Fruit fly (Drosophila melanogaster) whole organism, embryonic: ENCODE measurements around the gene tex.

Experiments
- Atf3 ChIP-seq: fragments of 200-800 bp; sonication (Bioruptor generic); optimal IDR thresholded peaks from 3 replicates; lab custom pipeline; 2016; ENCODE audit warnings: missing biosample characterization, missing genetic modification characterization
- CG10274 ChIP-seq: fragments of 200-800 bp; sonication (Bioruptor generic); optimal IDR thresholded peaks from 3 replicates; lab custom pipeline; 2017; ENCODE audit warnings: missing biosample characterization, mild to moderate bottlenecking, missing genetic modification characterization
- CG10366 ChIP-seq: fragments of 200-800 bp; sonication (Bioruptor generic); IDR thresholded peaks from 2 replicates; pipeline ENCODE4 v1.3.6; 2022; ENCODE audit warnings: missing biosample characterization, missing genetic modification characterization
- CG1233 ChIP-seq: fragments of 200-800 bp; sonication (Bioruptor generic); optimal IDR thresholded peaks from 4 replicates; lab custom pipeline; 2018; ENCODE audit warnings: missing biosample characterization, mild to moderate bottlenecking, missing genetic modification characterization
- CG12659 ChIP-seq: fragments of 200-800 bp; sonication (Bioruptor generic); optimal IDR thresholded peaks from 3 replicates; lab custom pipeline; 2017; ENCODE audit warnings: mild to moderate bottlenecking, missing biosample characterization, missing genetic modification reagents, missing genetic modification characterization
- CG13287 ChIP-seq: fragments of 200-800 bp; sonication (Bioruptor generic); IDR thresholded peaks from 2 replicates; pipeline ENCODE4 v1.3.6; 2022; ENCODE audit warnings: missing biosample characterization, missing genetic modification characterization; ENCODE audit not compliant: partially characterized antibody
- CG14965 ChIP-seq: fragments of 200-800 bp; sonication (Bioruptor generic); optimal IDR thresholded peaks from 2 replicates; lab custom pipeline; 2016; ENCODE audit warnings: missing biosample characterization, missing genetic modification characterization, borderline replicate concordance
- CG15514 ChIP-seq: fragments of 200-800 bp; sonication (Bioruptor generic); optimal IDR thresholded peaks from 3 replicates; lab custom pipeline; 2017; ENCODE audit warnings: missing biosample characterization, missing genetic modification characterization, mild to moderate bottlenecking, moderate library complexity, missing genetic modification reagents
- CG18619 ChIP-seq: fragments of 200-800 bp; sonication (Bioruptor generic); optimal IDR thresholded peaks from 3 replicates; lab custom pipeline; 2017; ENCODE audit warnings: missing biosample characterization, mild to moderate bottlenecking, missing genetic modification characterization
- CG30403 ChIP-seq: fragments of 200-800 bp; sonication (Bioruptor generic); optimal IDR thresholded peaks from 3 replicates; lab custom pipeline; 2016; ENCODE audit warnings: missing biosample characterization, missing genetic modification characterization
- CG33213 ChIP-seq: fragments of 200-800 bp; sonication (Bioruptor generic); optimal IDR thresholded peaks from 3 replicates; lab custom pipeline; 2016; ENCODE audit warnings: missing biosample characterization, missing genetic modification characterization
- CG3838 ChIP-seq: fragments of 200-800 bp; sonication (Bioruptor generic); optimal IDR thresholded peaks from 3 replicates; lab custom pipeline; 2016; ENCODE audit warnings: missing biosample characterization, missing genetic modification characterization
- CG4328 ChIP-seq: fragments of 200-800 bp; sonication (Bioruptor generic); optimal IDR thresholded peaks from 3 replicates; lab custom pipeline; 2017; ENCODE audit warnings: missing biosample characterization, missing genetic modification reagents, missing genetic modification characterization
- CG4424 ChIP-seq: fragments of 200-800 bp; sonication (Bioruptor generic); optimal IDR thresholded peaks from 3 replicates; lab custom pipeline; 2016; ENCODE audit warnings: missing biosample characterization, missing genetic modification characterization
- CG4617 ChIP-seq: fragments of 200-800 bp; sonication (Bioruptor generic); optimal IDR thresholded peaks from 3 replicates; lab custom pipeline; 2016; ENCODE audit warnings: missing biosample characterization, missing genetic modification characterization, borderline replicate concordance
- CG4730 ChIP-seq: fragments of 200-800 bp; sonication (Bioruptor generic); IDR thresholded peaks from 2 replicates; pipeline ENCODE4 v1.3.6; 2022; ENCODE audit warnings: missing biosample characterization, missing genetic modification characterization
- CG7357 ChIP-seq: fragments of 200-800 bp; sonication (Bioruptor generic); IDR thresholded peaks from 3 replicates; pipeline ENCODE4 v1.3.6; 2022; ENCODE audit warnings: missing biosample characterization, missing genetic modification characterization
- CG8281 ChIP-seq: fragments of 200-800 bp; sonication (Bioruptor generic); optimal IDR thresholded peaks from 2 replicates; lab custom pipeline; 2018; ENCODE audit warnings: missing biosample characterization, mild to moderate bottlenecking, missing genetic modification characterization, moderate library complexity
- CG8924 ChIP-seq: fragments of 200-800 bp; optimal IDR thresholded peaks from 3 replicates; lab custom pipeline; 2019; ENCODE audit warnings: missing biosample characterization, mild to moderate bottlenecking, missing genetic modification characterization, moderate library complexity
- D ChIP-seq, 2 experiments: fragments of 200-800 bp in 1 of 2; fragments of >200 bp in 1 of 2; sonication (Bioruptor generic) in 1 of 2; optimal IDR thresholded peaks; 2 replicates in 1 of 2; 3 replicates in 1 of 2; lab custom pipeline; 2017; ENCODE audit warnings: mild to moderate bottlenecking in 1 of 2, missing biosample characterization in 1 of 2, missing genetic modification characterization in 1 of 2, missing genetic modification reagents in 1 of 2
- Deaf1 ChIP-seq: fragments of 200-800 bp; optimal IDR thresholded peaks from 3 replicates; lab custom pipeline; 2019; ENCODE audit warnings: missing biosample characterization, mild to moderate bottlenecking, missing genetic modification characterization, moderate library complexity
- Dp ChIP-seq: fragments of 200-800 bp; sonication (Bioruptor generic); optimal IDR thresholded peaks from 2 replicates; lab custom pipeline; 2018; ENCODE audit warnings: missing biosample characterization, mild to moderate bottlenecking, missing genetic modification characterization, moderate library complexity
- Fer1 ChIP-seq: fragments of 200-800 bp; sonication (Bioruptor generic); optimal IDR thresholded peaks from 2 replicates; lab custom pipeline; 2017; ENCODE audit warnings: missing biosample characterization, mild to moderate bottlenecking, missing genetic modification characterization
- Hey ChIP-seq: fragments of 200-800 bp; sonication (Bioruptor generic); optimal IDR thresholded peaks from 3 replicates; lab custom pipeline; 2018; ENCODE audit warnings: missing biosample characterization, mild to moderate bottlenecking, missing genetic modification characterization
- HmgD ChIP-seq: fragments of 200-800 bp; sonication (Bioruptor generic); optimal IDR thresholded peaks from 3 replicates; lab custom pipeline; 2016; ENCODE audit warnings: missing biosample characterization, missing genetic modification characterization
- Hmx ChIP-seq: fragments of 200-800 bp; sonication (Bioruptor generic); optimal IDR thresholded peaks from 2 replicates; lab custom pipeline; 2016; ENCODE audit warnings: missing biosample characterization, missing genetic modification characterization
- MBD-R2 ChIP-seq: fragments of 200-800 bp; sonication (Bioruptor generic); IDR thresholded peaks from 2 replicates; pipeline ENCODE4 v1.3.6; 2022; ENCODE audit warnings: missing biosample characterization, missing genetic modification characterization
- Pdp1 ChIP-seq, 2 experiments: fragments of 200-800 bp; sonication (Bioruptor generic); optimal IDR thresholded peaks; 3 replicates each; lab custom pipeline; 2016; ENCODE audit warnings: missing biosample characterization in 2 of 2, missing genetic modification characterization in 2 of 2, mild to moderate bottlenecking in 1 of 2, moderate library complexity in 1 of 2
- Sin3A ChIP-seq: fragments of >200 bp; optimal IDR thresholded peaks from 2 replicates; lab custom pipeline; 2018
- Taf1 ChIP-seq: fragments of 200-800 bp; sonication (Bioruptor generic); IDR thresholded peaks from 2 replicates; pipeline ENCODE4 v1.3.6; 2022; ENCODE audit warnings: missing biosample characterization, missing genetic modification characterization
- Tbp ChIP-seq: fragments of >200 bp; optimal IDR thresholded peaks from 2 replicates; lab custom pipeline; 2018; ENCODE audit warnings: missing biosample characterization, missing genetic modification characterization
- ato ChIP-seq: fragments of 200-800 bp; sonication (Bioruptor generic); IDR thresholded peaks from 2 replicates; pipeline ENCODE4 v1.3.6; 2022; ENCODE audit warnings: missing biosample characterization, missing genetic modification characterization; ENCODE audit not compliant: partially characterized antibody
- crol ChIP-seq: fragments of 200-800 bp; sonication (Bioruptor generic); IDR thresholded peaks from 2 replicates; pipeline ENCODE4 v1.3.6; 2022; ENCODE audit warnings: missing biosample characterization, missing genetic modification characterization
- ewg ChIP-seq: fragments of 200-800 bp; sonication (Bioruptor generic); optimal IDR thresholded peaks from 3 replicates; lab custom pipeline; 2017; ENCODE audit warnings: mild to moderate bottlenecking, missing biosample characterization, missing genetic modification reagents, missing genetic modification characterization
- fd3F ChIP-seq: fragments of 200-800 bp; sonication (Bioruptor generic); optimal IDR thresholded peaks from 2 replicates; lab custom pipeline; 2018; ENCODE audit warnings: missing biosample characterization, mild to moderate bottlenecking, missing genetic modification characterization, moderate library complexity
- fd64A ChIP-seq: fragments of 200-800 bp; sonication (Bioruptor generic); optimal IDR thresholded peaks from 3 replicates; lab custom pipeline; 2018; ENCODE audit warnings: missing biosample characterization, mild to moderate bottlenecking, missing genetic modification characterization
- grau ChIP-seq: fragments of 200-800 bp; optimal IDR thresholded peaks from 3 replicates; lab custom pipeline; 2019; ENCODE audit warnings: missing biosample characterization, mild to moderate bottlenecking, missing genetic modification characterization, moderate library complexity
- her ChIP-seq: fragments of 200-800 bp; sonication (Bioruptor generic); optimal IDR thresholded peaks from 2 replicates; lab custom pipeline; 2016; ENCODE audit warnings: missing biosample characterization, missing genetic modification characterization
- jing ChIP-seq: fragments of 200-800 bp; sonication (Bioruptor generic); optimal IDR thresholded peaks from 2 replicates; lab custom pipeline; 2018; ENCODE audit warnings: missing biosample characterization, mild to moderate bottlenecking, missing genetic modification characterization
- knrl ChIP-seq: fragments of 200-800 bp; sonication (Bioruptor generic); IDR thresholded peaks from 3 replicates; pipeline ENCODE4 v1.3.6; 2022; ENCODE audit warnings: missing biosample characterization, missing genetic modification characterization; ENCODE audit not compliant: partially characterized antibody
- nerfin-2 ChIP-seq: fragments of 200-800 bp; sonication (Bioruptor generic); IDR thresholded peaks from 2 replicates; pipeline ENCODE4 v1.3.6; 2022; ENCODE audit warnings: missing biosample characterization, missing genetic modification characterization; ENCODE audit not compliant: partially characterized antibody
- phol ChIP-seq: fragments of 200-800 bp; sonication (Bioruptor generic); optimal IDR thresholded peaks from 3 replicates; lab custom pipeline; 2018; ENCODE audit warnings: missing biosample characterization, mild to moderate bottlenecking, missing genetic modification characterization, moderate library complexity
- pnt ChIP-seq: fragments of 200-800 bp; sonication (Bioruptor generic); optimal IDR thresholded peaks from 3 replicates; lab custom pipeline; 2016; ENCODE audit warnings: missing biosample characterization, missing genetic modification characterization
- scrt ChIP-seq: fragments of 200-800 bp; sonication (Bioruptor generic); optimal IDR thresholded peaks from 2 replicates; lab custom pipeline; 2018; ENCODE audit warnings: missing biosample characterization, mild to moderate bottlenecking, missing genetic modification characterization, moderate library complexity
- seq ChIP-seq: fragments of 200-800 bp; sonication (Bioruptor generic); IDR thresholded peaks from 2 replicates; pipeline ENCODE4 v1.3.6; 2022; ENCODE audit warnings: missing biosample characterization, missing genetic modification characterization
- toy ChIP-seq: fragments of 200-800 bp; sonication (Bioruptor generic); IDR thresholded peaks from 2 replicates; pipeline ENCODE4 v1.3.6; 2022; ENCODE audit warnings: missing biosample characterization, missing genetic modification characterization
- ttk ChIP-seq: fragments of 200-800 bp; sonication (Bioruptor generic); IDR thresholded peaks from 2 replicates; pipeline ENCODE4 v2.1.2; 2022; ENCODE audit warnings: missing biosample characterization, missing genetic modification characterization
- wdn ChIP-seq: fragments of 200-800 bp; sonication (Bioruptor generic); IDR thresholded peaks from 2 replicates; pipeline ENCODE4 v1.3.6; 2022; ENCODE audit warnings: missing biosample characterization, missing genetic modification characterization
- zfh1 ChIP-seq: fragments of 200-800 bp; sonication (Bioruptor generic); IDR thresholded peaks from 3 replicates; pipeline ENCODE4 v1.3.6; 2022; ENCODE audit warnings: missing biosample characterization, missing genetic modification characterization

Gene tex

DNA sequence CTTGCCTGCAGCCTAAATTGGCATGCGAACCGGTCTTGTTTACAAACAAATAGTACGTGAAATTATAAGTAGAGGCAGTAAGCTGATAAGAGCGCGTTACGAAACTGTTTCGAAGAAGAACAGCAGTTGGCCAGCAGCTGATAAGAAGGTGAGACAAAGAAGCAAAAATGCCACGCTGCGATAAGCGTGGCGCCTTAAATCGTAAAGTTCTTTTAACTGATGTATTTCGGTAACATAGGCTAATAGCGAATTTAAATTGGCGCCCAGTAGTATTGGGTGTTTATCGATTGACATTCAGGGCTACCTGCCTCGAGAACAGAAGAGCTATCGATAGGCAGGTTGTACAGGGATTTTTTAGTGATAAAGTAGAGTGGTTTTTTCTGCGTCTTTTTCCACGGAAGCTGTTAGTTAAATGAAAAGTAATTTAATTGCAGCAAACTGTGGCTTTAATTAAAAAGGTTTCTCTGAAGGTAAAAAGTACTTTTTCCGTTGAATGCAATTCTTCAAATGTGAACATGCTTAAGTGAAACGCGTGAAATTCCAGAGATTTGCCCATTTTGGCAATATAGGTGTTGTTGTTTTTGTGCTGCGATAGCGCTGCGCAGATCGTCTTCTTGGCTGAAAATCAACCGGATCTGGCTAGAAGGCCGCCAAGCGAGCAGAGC lies 48.3 kb upstream of the tex start, which contains the start of gene stck (continued):
- peak in 1 of 2 experiments; percentile 91 for TF ChIP-seq Pdp1 (GFP tag; optimal IDR thresholded peaks at IDR 0.05; lab: Kevin White, UChicago)
- TF ChIP-seq Deaf1: no peak
- TF ChIP-seq D (optimal IDR thresholded peaks at IDR 0.05; lab: Kevin White, UChicago): no peak
- TF ChIP-seq D (GFP tag; optimal IDR thresholded peaks at IDR 0.05; lab: Kevin White, UChicago): no peak
- no peak for TF ChIP-seq HmgD (GFP tag; lab: Kevin White, UChicago)
- no peak for TF ChIP-seq CG30403
- peak; percentile 91 for TF ChIP-seq CG4617
- peak; percentile 58; the same call in 2 of the 3 replicates for TF ChIP-seq knrl (GFP tag; lab: Robert Waterston, UW)
- TF ChIP-seq fd64A (GFP tag; lab: Kevin White, UChicago): no peak
- TF ChIP-seq CG33213 (GFP tag; lab: Kevin White, UChicago): no peak
- TF ChIP-seq Taf1 (GFP tag; lab: Robert Waterston, UW): no peak
- 0 out of 2 replicates have a peak, but pooled peaks have one; percentile 19 for TF ChIP-seq MBD-R2 (GFP tag; lab: Robert Waterston, UW)
- no peak for TF ChIP-seq CG1233 (GFP tag; lab: Kevin White, UChicago)
- TF ChIP-seq Tbp (GFP tag; lab: Kevin White, UChicago): no peak
- TF ChIP-seq Sin3A: peak; percentile 83
- TF ChIP-seq nerfin-2: no peak
- no peak for TF ChIP-seq ttk
- TF ChIP-seq Dp (GFP tag; lab: Kevin White, UChicago): peak; percentile 94
- no peak for TF ChIP-seq Fer1 (GFP tag; lab: Kevin White, UChicago)
- TF ChIP-seq CG18619 (GFP tag; lab: Kevin White, UChicago): no peak
- TF ChIP-seq toy (GFP tag; lab: Robert Waterston, UW): no peak
- TF ChIP-seq crol (GFP tag; lab: Robert Waterston, UW): no peak
- TF ChIP-seq ewg (GFP tag; lab: Kevin White, UChicago): peak; percentile 34
- TF ChIP-seq CG4328 (GFP tag; lab: Kevin White, UChicago): no peak
- TF ChIP-seq zfh1 (GFP tag; lab: Robert Waterston, UW): no peak
- TF ChIP-seq her (GFP tag; lab: Kevin White, UChicago): no peak
- TF ChIP-seq Atf3 (GFP tag; lab: Kevin White, UChicago): no peak
- TF ChIP-seq scrt: no peak
- TF ChIP-seq CG8281: no peak
- peak; percentile 48 for TF ChIP-seq CG15514 (GFP tag; lab: Kevin White, UChicago)
- TF ChIP-seq CG4730 (GFP tag; lab: Robert Waterston, UW): no peak
- peak; percentile 32 for TF ChIP-seq phol (tag; lab: Kevin White, UChicago)
- no peak for TF ChIP-seq CG8924 (tag; lab: Kevin White, UChicago)
- TF ChIP-seq grau: no peak
- no peak for TF ChIP-seq Hey (tag; lab: Kevin White, UChicago)
- TF ChIP-seq CG13287 (GFP tag; lab: Robert Waterston, UW): peak; percentile 71; the same call in 1 of the 2 replicates
- TF ChIP-seq jing (GFP tag; lab: Kevin White, UChicago): no peak
- no peak for TF ChIP-seq CG10366 (GFP tag; lab: Robert Waterston, UW)
- TF ChIP-seq wdn (GFP tag; lab: Robert Waterston, UW): no peak
- no peak for TF ChIP-seq Hmx (GFP tag; lab: Kevin White, UChicago)
- no peak for TF ChIP-seq CG14965
- TF ChIP-seq CG3838 (GFP tag; lab: Kevin White, UChicago): no peak
- TF ChIP-seq CG12659 (GFP tag; lab: Kevin White, UChicago): peak; percentile 27
- no peak for TF ChIP-seq pnt
- peak; percentile 69 for TF ChIP-seq ato
- TF ChIP-seq CG4424 (GFP tag; lab: Kevin White, UChicago): no peak
- no peak for TF ChIP-seq CG7357 (GFP tag; lab: Robert Waterston, UW)
- TF ChIP-seq fd3F (GFP tag; lab: Kevin White, UChicago): no peak
- TF ChIP-seq seq: no peak
- no peak for TF ChIP-seq CG10274 (GFP tag; lab: Kevin White, UChicago)
